ENCODE assay signal across 1 fruit fly cellular context in the genomic region with DNA sequence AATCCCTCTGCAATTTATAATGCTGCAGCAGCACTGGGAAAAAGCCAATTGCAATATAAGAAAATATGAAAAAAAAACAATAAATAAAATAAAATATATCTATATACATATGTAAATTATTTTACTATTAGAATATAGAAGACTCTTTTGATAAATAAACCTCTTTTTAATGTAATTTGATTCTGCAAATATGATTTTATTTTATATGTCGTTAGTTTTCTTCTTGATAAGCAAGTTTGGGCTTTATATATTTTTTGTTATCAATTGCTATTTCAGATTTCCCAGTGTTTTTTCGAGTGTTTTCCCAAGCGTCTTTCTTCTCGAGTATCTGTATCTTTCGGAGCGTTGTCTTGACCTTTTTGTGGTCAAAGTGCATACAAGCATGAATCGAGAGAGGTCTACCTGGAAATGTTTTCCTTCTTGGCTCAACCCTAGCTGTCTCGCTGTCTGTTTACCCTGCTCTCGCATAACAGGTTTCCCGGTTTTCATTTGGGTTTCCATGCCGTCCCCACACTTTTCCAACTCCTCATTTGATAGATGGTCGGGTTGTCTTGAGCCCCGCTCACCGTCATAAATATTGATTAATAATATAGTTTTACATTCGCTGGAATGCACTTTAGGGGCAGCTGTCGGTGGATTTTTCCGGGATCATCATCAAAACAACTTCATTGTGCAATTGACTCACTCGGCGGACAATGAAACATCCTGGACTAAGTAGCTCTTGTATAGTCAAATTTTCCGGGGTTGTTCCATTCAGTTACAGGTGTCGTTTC.
A peak's percentile ranks its signal among the peaks of the same experiment; 100 is the strongest.
TF ChIP-seq lines count a peak whose summit lies in the region.

No protein-coding gene starts in this region.

TF ChIP-seq in whole organism, embryonic, 481 proteins besides CTCF, POLR2A, EP300 and RAD21 (continued from another document and continues in another):
- TF ChIP-seq ro (GFP tag; IDR thresholded peaks at IDR 0.05; lab: Robert Waterston, UW) (no peak), odd (GFP tag; optimal IDR thresholded peaks at IDR 0.05; lab: Kevin White, UChicago) (peak; percentile 20), fd64A (GFP tag; optimal IDR thresholded peaks at IDR 0.05; lab: Kevin White, UChicago) (no peak), CG12299 (tag; optimal IDR thresholded peaks at IDR 0.05; lab: Kevin White, UChicago) (no peak), az2 (GFP tag; optimal IDR thresholded peaks at IDR 0.05; lab: Kevin White, UChicago) (peak; percentile 37), Scr (GFP tag; IDR thresholded peaks at IDR 0.05; lab: Robert Waterston, UW; ENCODE audit: partially characterized antibody) (no peak), lmd (GFP tag; IDR thresholded peaks at IDR 0.05; lab: Robert Waterston, UW) (no peak; the same call in 1 of the 2 replicates), bcd (GFP tag; optimal IDR thresholded peaks at IDR 0.05; lab: Kevin White, UChicago) (peak; percentile 29), CG6689 (GFP tag; IDR thresholded peaks at IDR 0.05; lab: Robert Waterston, UW) (peak; percentile 79), CHES-1-like (GFP tag; optimal IDR thresholded peaks at IDR 0.05; lab: Kevin White, UChicago) (no peak), slbo (GFP tag; IDR thresholded peaks at IDR 0.05; lab: Robert Waterston, UW) (no peak), CG18476 (GFP tag; optimal IDR thresholded peaks at IDR 0.05; lab: Kevin White, UChicago) (no peak), tup (GFP tag; optimal IDR thresholded peaks at IDR 0.05; lab: Kevin White, UChicago) (no peak), CG6791 (GFP tag; IDR thresholded peaks at IDR 0.05; lab: Robert Waterston, UW; ENCODE audit: partially characterized antibody) (0 out of 3 replicates have a peak, but pooled peaks have one; percentile 17), CG8281 (tag; optimal IDR thresholded peaks at IDR 0.05; lab: Kevin White, UChicago) (no peak), pan (optimal IDR thresholded peaks at IDR 0.05; lab: Kevin White, UChicago) (no peak), pan (GFP tag; optimal IDR thresholded peaks at IDR 0.05 in 1 of 2, IDR thresholded peaks at IDR 0.05 in 1 of 2) (no peak), inv (GFP tag; IDR thresholded peaks at IDR 0.05; lab: Robert Waterston, UW; ENCODE audit: partially characterized antibody) (no peak), Mad (GFP tag; optimal IDR thresholded peaks at IDR 0.05; lab: Kevin White, UChicago) (no peak), psq (GFP tag; optimal IDR thresholded peaks at IDR 0.05; lab: Kevin White, UChicago) (peak; percentile 10), Hr78 (GFP tag; optimal IDR thresholded peaks at IDR 0.05; lab: Kevin White, UChicago) (peak in 1 of 2 experiments; percentile 88), HLH3B (GFP tag; IDR thresholded peaks at IDR 0.05; lab: Robert Waterston, UW) (peak; percentile 47; the same call in 1 of the 2 replicates), NC2β (GFP tag; optimal IDR thresholded peaks at IDR 0.05; lab: Kevin White, UChicago) (no peak), Lhr (GFP tag; optimal IDR thresholded peaks at IDR 0.05; lab: Kevin White, UChicago) (no peak), crp (GFP tag; optimal IDR thresholded peaks at IDR 0.05; lab: Kevin White, UChicago) (no peak), CG6683 (GFP tag; optimal IDR thresholded peaks at IDR 0.05; lab: Kevin White, UChicago) (no peak), CG9932 (GFP tag; IDR thresholded peaks at IDR 0.05; lab: Robert Waterston, UW) (no peak), ato (GFP tag; IDR thresholded peaks at IDR 0.05; lab: Robert Waterston, UW; ENCODE audit: partially characterized antibody) (no peak), Trl (optimal IDR thresholded peaks at IDR 0.05; lab: Kevin White, UChicago) (no peak), Trl (GFP tag; optimal IDR thresholded peaks at IDR 0.05; lab: Kevin White, UChicago) (no peak), CG3163 (GFP tag; optimal IDR thresholded peaks at IDR 0.05; lab: Kevin White, UChicago) (no peak), gsb-n (tag; optimal IDR thresholded peaks at IDR 0.05; lab: Kevin White, UChicago) (peak; percentile 89), chif (GFP tag; optimal IDR thresholded peaks at IDR 0.05; lab: Kevin White, UChicago) (peak in 1 of 2 experiments; percentile 3), pzg (GFP tag; optimal IDR thresholded peaks at IDR 0.05; lab: Kevin White, UChicago) (no peak), gfzf (GFP tag; optimal IDR thresholded peaks at IDR 0.05; lab: Kevin White, UChicago) (no peak), CG7556 (GFP tag; optimal IDR thresholded peaks at IDR 0.05; lab: Kevin White, UChicago) (peak; percentile 83), Nf-YB (GFP tag; optimal IDR thresholded peaks at IDR 0.05; lab: Kevin White, UChicago) (peak; percentile 66), sug (tag; optimal IDR thresholded peaks at IDR 0.05; lab: Kevin White, UChicago) (no peak), sd (tag; optimal IDR thresholded peaks at IDR 0.05; lab: Kevin White, UChicago) (peak; percentile 50), vvl (GFP tag; IDR thresholded peaks at IDR 0.05; lab: Robert Waterston, UW) (no peak), NC2α (GFP tag; optimal IDR thresholded peaks at IDR 0.05; lab: Kevin White, UChicago) (no peak), org-1 (GFP tag; optimal IDR thresholded peaks at IDR 0.05; lab: Kevin White, UChicago) (peak; percentile 9), CG11093 (GFP tag; IDR thresholded peaks at IDR 0.05; lab: Robert Waterston, UW) (peak; percentile 48; the same call in 1 of the 3 replicates), sna (GFP tag; IDR thresholded peaks at IDR 0.05; lab: Robert Waterston, UW; ENCODE audit: partially characterized antibody) (no peak), ap (GFP tag; IDR thresholded peaks at IDR 0.05; lab: Robert Waterston, UW) (no peak), CrebB (tag; optimal IDR thresholded peaks at IDR 0.05; lab: Kevin White, UChicago) (no peak), CG3065 (GFP tag; optimal IDR thresholded peaks at IDR 0.05; lab: Kevin White, UChicago) (no peak), sima (GFP tag; optimal IDR thresholded peaks at IDR 0.05; lab: Kevin White, UChicago) (no peak), Xbp1 (GFP tag; optimal IDR thresholded peaks at IDR 0.05; lab: Kevin White, UChicago) (peak; percentile 12), seq (GFP tag; IDR thresholded peaks at IDR 0.05; lab: Robert Waterston, UW) (no peak), CG3838 (GFP tag; optimal IDR thresholded peaks at IDR 0.05; lab: Kevin White, UChicago) (no peak), Med (GFP tag; lab: Kevin White, UChicago) (no peak), Mes4 (GFP tag; optimal IDR thresholded peaks at IDR 0.05; lab: Kevin White, UChicago) (no peak), lov (optimal IDR thresholded peaks at IDR 0.05; lab: Kevin White, UChicago) (no peak), lov (GFP tag; IDR thresholded peaks at IDR 0.05; lab: Robert Waterston, UW) (no peak; the same call in 2 of the 3 replicates), Camta (GFP tag; optimal IDR thresholded peaks at IDR 0.05; lab: Kevin White, UChicago) (no peak), CG12942 (GFP tag; optimal IDR thresholded peaks at IDR 0.05; lab: Kevin White, UChicago) (peak; percentile 34), stc (GFP tag; IDR thresholded peaks at IDR 0.05; lab: Robert Waterston, UW) (no peak), CG8089 (GFP tag; optimal IDR thresholded peaks at IDR 0.05; lab: Kevin White, UChicago) (no peak), CG4282 (GFP tag; optimal IDR thresholded peaks at IDR 0.05; lab: Kevin White, UChicago) (no peak), CG7786 (GFP tag; optimal IDR thresholded peaks at IDR 0.05; lab: Kevin White, UChicago) (no peak), chn (GFP tag; optimal IDR thresholded peaks at IDR 0.05; lab: Kevin White, UChicago) (no peak), CG8944 (GFP tag; optimal IDR thresholded peaks at IDR 0.05; lab: Kevin White, UChicago) (no peak), CG31365 (tag; optimal IDR thresholded peaks at IDR 0.05; lab: Kevin White, UChicago) (no peak), dpn (GFP tag; optimal IDR thresholded peaks at IDR 0.05; lab: Kevin White, UChicago) (peak in 1 of 2 experiments; percentile 29), ac (GFP tag; optimal IDR thresholded peaks at IDR 0.05; lab: Kevin White, UChicago) (peak; percentile 39), Hr39 (optimal IDR thresholded peaks at IDR 0.05; lab: Kevin White, UChicago) (no peak), Meics (GFP tag; optimal IDR thresholded peaks at IDR 0.05; lab: Kevin White, UChicago) (peak; percentile 27), CG1233 (GFP tag; optimal IDR thresholded peaks at IDR 0.05; lab: Kevin White, UChicago) (peak; percentile 71), Myb (GFP tag; optimal IDR thresholded peaks at IDR 0.05; lab: Kevin White, UChicago) (no peak), Ssrp (tag; optimal IDR thresholded peaks at IDR 0.05; lab: Kevin White, UChicago) (peak; percentile 75), wor (GFP tag; IDR thresholded peaks at IDR 0.05; lab: Robert Waterston, UW) (no peak; the same call in 1 of the 2 replicates), CG16813 (GFP tag; IDR thresholded peaks at IDR 0.05; lab: Robert Waterston, UW; ENCODE audit: partially characterized antibody) (no peak), CG9215 (GFP tag; IDR thresholded peaks at IDR 0.05; lab: Robert Waterston, UW) (no peak), CG34224 (GFP tag; IDR thresholded peaks at IDR 0.05; lab: Robert Waterston, UW; ENCODE audit: partially characterized antibody) (no peak), CG8388 (GFP tag; optimal IDR thresholded peaks at IDR 0.05; lab: Kevin White, UChicago) (peak; percentile 69), tll (GFP tag; optimal IDR thresholded peaks at IDR 0.05; lab: Kevin White, UChicago) (no peak), CG11456 (GFP tag; IDR thresholded peaks at IDR 0.05; lab: Robert Waterston, UW) (no peak), CG8765 (GFP tag; IDR thresholded peaks at IDR 0.05; lab: Robert Waterston, UW) (no peak; the same call in 1 of the 2 replicates), Oaz (GFP tag; IDR thresholded peaks at IDR 0.05; lab: Robert Waterston, UW) (no peak), dimm (GFP tag; IDR thresholded peaks at IDR 0.05; lab: Robert Waterston, UW) (no peak), Bgb (GFP tag; IDR thresholded peaks at IDR 0.05; lab: Robert Waterston, UW; ENCODE audit: partially characterized antibody) (no peak), p53 (GFP tag; optimal IDR thresholded peaks at IDR 0.05; lab: Kevin White, UChicago) (no peak), CG30431 (GFP tag; optimal IDR thresholded peaks at IDR 0.05; lab: Kevin White, UChicago) (no peak), zen (tag; optimal IDR thresholded peaks at IDR 0.05; lab: Kevin White, UChicago) (peak; percentile 91), nerfin-2 (GFP tag; IDR thresholded peaks at IDR 0.05; lab: Robert Waterston, UW; ENCODE audit: partially characterized antibody) (no peak), unc-4 (GFP tag; IDR thresholded peaks at IDR 0.05; lab: Robert Waterston, UW; ENCODE audit: partially characterized antibody) (no peak), CG2678 (tag; optimal IDR thresholded peaks at IDR 0.05; lab: Kevin White, UChicago) (peak; percentile 79), shn (GFP tag; optimal IDR thresholded peaks at IDR 0.05; lab: Kevin White, UChicago) (no peak), CG9817 (tag; optimal IDR thresholded peaks at IDR 0.05; lab: Kevin White, UChicago) (no peak), CG15696 (tag; optimal IDR thresholded peaks at IDR 0.05; lab: Kevin White, UChicago) (peak; percentile 94), HLH54F (GFP tag; optimal IDR thresholded peaks at IDR 0.05; lab: Kevin White, UChicago) (no peak), CG43689 (GFP tag; IDR thresholded peaks at IDR 0.05; lab: Robert Waterston, UW) (no peak), CG9437 (GFP tag; optimal IDR thresholded peaks at IDR 0.05; lab: Kevin White, UChicago) (peak; percentile 62), CG10959 (GFP tag; IDR thresholded peaks at IDR 0.05; lab: Robert Waterston, UW) (0 out of 2 replicates have a peak, but pooled peaks have one; percentile 44), lilli (GFP tag; optimal IDR thresholded peaks at IDR 0.05; lab: Kevin White, UChicago) (no peak), crc (GFP tag; optimal IDR thresholded peaks at IDR 0.05; lab: Kevin White, UChicago) (no peak), CG14014 (GFP tag; IDR thresholded peaks at IDR 0.05; lab: Robert Waterston, UW) (no peak), CG42726 (GFP tag; IDR thresholded peaks at IDR 0.05; lab: Robert Waterston, UW; ENCODE audit: partially characterized antibody) (no peak), jigr1 (GFP tag; IDR thresholded peaks at IDR 0.05; lab: Robert Waterston, UW) (no peak), stwl (tag; optimal IDR thresholded peaks at IDR 0.05; lab: Kevin White, UChicago) (peak; percentile 42), Abd-B (GFP tag; optimal IDR thresholded peaks at IDR 0.05; lab: Kevin White, UChicago) (peak; percentile 48), prd (optimal IDR thresholded peaks at IDR 0.05; lab: Kevin White, UChicago) (no peak), prd (GFP tag; IDR thresholded peaks at IDR 0.05; lab: Robert Waterston, UW) (peak; percentile 85; the same call in 2 of the 3 replicates), E2f1 (GFP tag; IDR thresholded peaks at IDR 0.05; lab: Robert Waterston, UW) (no peak), CG5953 (GFP tag; IDR thresholded peaks at IDR 0.05; lab: Robert Waterston, UW) (no peak), CG2202 (tag; optimal IDR thresholded peaks at IDR 0.05; lab: Kevin White, UChicago) (peak; percentile 55), Asciz (GFP tag; optimal IDR thresholded peaks at IDR 0.05; lab: Kevin White, UChicago) (peak; percentile 48), CG6813 (GFP tag; optimal IDR thresholded peaks at IDR 0.05; lab: Kevin White, UChicago) (peak; percentile 43), CG12104 (GFP tag; optimal IDR thresholded peaks at IDR 0.05; lab: Kevin White, UChicago) (peak; percentile 43), Dref (GFP tag; IDR thresholded peaks at IDR 0.05; lab: Robert Waterston, UW) (no peak), CG17912 (GFP tag; optimal IDR thresholded peaks at IDR 0.05; lab: Kevin White, UChicago) (no peak), CoRest (tag; optimal IDR thresholded peaks at IDR 0.05; lab: Kevin White, UChicago) (peak; percentile 76), CG9727 (GFP tag; optimal IDR thresholded peaks at IDR 0.05; lab: Kevin White, UChicago) (peak; percentile 87), CG33557 (GFP tag; optimal IDR thresholded peaks at IDR 0.05; lab: Kevin White, UChicago) (peak; percentile 93), GATAe (GFP tag; conservative IDR thresholded peaks at IDR 0.05; lab: Robert Waterston, UW) (no peak), danr (GFP tag; IDR thresholded peaks at IDR 0.05; lab: Robert Waterston, UW) (no peak), mld (GFP tag; IDR thresholded peaks at IDR 0.05; lab: Robert Waterston, UW; ENCODE audit: partially characterized antibody) (no peak), aop (GFP tag; IDR thresholded peaks at IDR 0.05; lab: Robert Waterston, UW) (no peak), Pdp1 (GFP tag; optimal IDR thresholded peaks at IDR 0.05; lab: Kevin White, UChicago) (no peak), MBD-R2 (GFP tag; IDR thresholded peaks at IDR 0.05; lab: Robert Waterston, UW) (no peak), vfl (GFP tag; optimal IDR thresholded peaks at IDR 0.05; lab: Kevin White, UChicago) (no peak), CG9876 (GFP tag; optimal IDR thresholded peaks at IDR 0.05; lab: Kevin White, UChicago) (no peak), Hand (GFP tag; optimal IDR thresholded peaks at IDR 0.05; lab: Kevin White, UChicago) (no peak)
